Worm (Caenorhabditis elegans) whole organism, young adult: Measurements from ENCODE around the gene idpc-5.

ENCODE experiments used
- B0261.1 ChIP-seq: sonication (generic microtip); optimal IDR thresholded peaks from 2 replicates; lab custom pipeline; 2016; ENCODE audit warnings: mild to moderate bottlenecking, missing genetic modification characterization, moderate library complexity, missing compliant biosample characterization
- C17E4.6 ChIP-seq: fragments of 200-800 bp; sonication (Bioruptor generic); IDR thresholded peaks from 2 replicates; pipeline ENCODE4 v1.3.6; 2022; ENCODE audit warnings: missing genetic modification reagents, missing genetic modification characterization, missing compliant biosample characterization
- D2030.7 ChIP-seq: fragments of 200-800 bp; sonication (Bioruptor generic); IDR thresholded peaks from 2 replicates; pipeline ENCODE4 v1.3.6; 2022; ENCODE audit warnings: missing genetic modification reagents, missing genetic modification characterization, missing compliant biosample characterization
- F10E7.11 ChIP-seq: sonication (generic microtip); optimal IDR thresholded peaks from 2 replicates; lab custom pipeline; 2017; ENCODE audit warnings: mild to moderate bottlenecking, missing genetic modification characterization, moderate library complexity, missing compliant biosample characterization
- F22D6.2 ChIP-seq: sonication (generic microtip); optimal IDR thresholded peaks from 2 replicates; lab custom pipeline; 2016; ENCODE audit warnings: mild to moderate bottlenecking, missing genetic modification characterization, missing compliant biosample characterization
- F39B2.1 ChIP-seq: fragments of 200-800 bp; sonication (Bioruptor generic); IDR thresholded peaks from 2 replicates; pipeline ENCODE4 v1.3.6; 2022; ENCODE audit warnings: missing genetic modification reagents, missing genetic modification characterization, missing compliant biosample characterization
- F57C9.4 ChIP-seq: sonication (generic microtip); optimal IDR thresholded peaks from 2 replicates; lab custom pipeline; 2017; ENCODE audit warnings: mild to moderate bottlenecking, missing genetic modification characterization, missing compliant biosample characterization
- T07F8.4 ChIP-seq: sonication (generic microtip); optimal IDR thresholded peaks from 2 replicates; lab custom pipeline; 2016; ENCODE audit warnings: mild to moderate bottlenecking, missing genetic modification characterization, moderate library complexity, missing compliant biosample characterization
- Y79H2A.3 ChIP-seq: fragments of 200-800 bp; sonication (Bioruptor generic); conservative IDR thresholded peaks from 2 replicates; pipeline ENCODE4 v1.3.6; 2022; ENCODE audit warnings: missing genetic modification reagents, missing genetic modification characterization, missing compliant biosample characterization
- aptf-2 ChIP-seq: fragments of 200-800 bp; sonication (Bioruptor generic); conservative IDR thresholded peaks from 2 replicates; pipeline ENCODE4 v1.3.6; 2022; ENCODE audit warnings: missing genetic modification reagents, missing genetic modification characterization, missing compliant biosample characterization
- aptf-3 ChIP-seq: fragments of 200-800 bp; sonication (Bioruptor generic); IDR thresholded peaks from 2 replicates; pipeline ENCODE4 v1.3.6; 2022; ENCODE audit warnings: missing genetic modification characterization, missing compliant biosample characterization
- athp-1 ChIP-seq: sonication (generic microtip); optimal IDR thresholded peaks from 2 replicates; lab custom pipeline; 2017; ENCODE audit warnings: mild to moderate bottlenecking, missing genetic modification characterization, missing compliant biosample characterization
- bed-1 ChIP-seq: fragments of 200-800 bp; sonication (Bioruptor generic); IDR thresholded peaks from 2 replicates; pipeline ENCODE4 v1.3.6; 2022; ENCODE audit warnings: missing genetic modification reagents, missing genetic modification characterization, missing compliant biosample characterization
- bed-2 ChIP-seq: fragments of 200-800 bp; sonication (Bioruptor generic); IDR thresholded peaks from 2 replicates; pipeline ENCODE4 v1.3.6; 2022; ENCODE audit warnings: missing genetic modification reagents, missing genetic modification characterization, missing compliant biosample characterization
- ccch-3 ChIP-seq: fragments of 200-800 bp; sonication (Bioruptor generic); optimal IDR thresholded peaks from 2 replicates; lab custom pipeline; 2018; ENCODE audit warnings: mild to moderate bottlenecking, missing genetic modification characterization, missing compliant biosample characterization
- cebp-2 ChIP-seq: fragments of 200-800 bp; sonication (Bioruptor generic); IDR thresholded peaks from 2 replicates; pipeline ENCODE4 v1.3.6; 2022; ENCODE audit warnings: missing genetic modification characterization, missing compliant biosample characterization
- ceh-27 ChIP-seq: fragments of 200-800 bp; sonication (Bioruptor generic); optimal IDR thresholded peaks from 2 replicates; lab custom pipeline; 2018; ENCODE audit warnings: mild to moderate bottlenecking, missing genetic modification characterization, moderate library complexity, missing compliant biosample characterization
- ceh-40 ChIP-seq: fragments of 200-800 bp; sonication (Bioruptor generic); IDR thresholded peaks from 2 replicates; pipeline ENCODE4 v1.3.6; 2022; ENCODE audit warnings: missing genetic modification characterization, missing compliant biosample characterization
- die-1 ChIP-seq: sonication (generic microtip); optimal IDR thresholded peaks from 2 replicates; lab custom pipeline; 2016; ENCODE audit warnings: missing genotype, mild to moderate bottlenecking, missing genetic modification characterization, missing compliant biosample characterization
- egl-18 ChIP-seq: fragments of 200-800 bp; sonication (Bioruptor generic); IDR thresholded peaks from 2 replicates; pipeline ENCODE4 v1.3.6; 2022; ENCODE audit warnings: missing genetic modification reagents, missing genetic modification characterization, missing compliant biosample characterization
- egl-44 ChIP-seq: fragments of 200-800 bp; sonication (Bioruptor generic); IDR thresholded peaks from 2 replicates; pipeline ENCODE4 v1.3.6; 2022; ENCODE audit warnings: missing genetic modification reagents, missing genetic modification characterization, missing compliant biosample characterization
- egrh-3 ChIP-seq: fragments of 200-800 bp; sonication (Bioruptor generic); IDR thresholded peaks from 2 replicates; pipeline ENCODE4 v1.3.6; 2022; ENCODE audit warnings: missing genetic modification reagents, missing genetic modification characterization, missing compliant biosample characterization
- gei-17 ChIP-seq: fragments of 200-800 bp; sonication (Bioruptor generic); optimal IDR thresholded peaks from 2 replicates; lab custom pipeline; 2018; ENCODE audit warnings: mild to moderate bottlenecking, missing genetic modification characterization, missing compliant biosample characterization
- him-1 ChIP-seq: sonication (generic microtip); optimal IDR thresholded peaks from 2 replicates; lab custom pipeline; 2016; ENCODE audit warnings: missing genotype, missing genetic modification reagents, missing genetic modification characterization, missing compliant biosample characterization
- hlh-26 ChIP-seq: fragments of 200-800 bp; sonication (Bioruptor generic); conservative IDR thresholded peaks from 2 replicates; pipeline ENCODE4 v1.3.6; 2022; ENCODE audit warnings: missing genetic modification reagents, missing genetic modification characterization, missing compliant biosample characterization
- hrde-1 ChIP-seq: sonication (generic microtip); optimal IDR thresholded peaks from 2 replicates; lab custom pipeline; 2016; ENCODE audit warnings: missing genetic modification characterization, mild to moderate bottlenecking, missing compliant biosample characterization, moderate library complexity, missing genotype, missing genetic modification reagents, borderline replicate concordance
- let-607 ChIP-seq, 2 experiments: fragments of 200-800 bp in 1 of 2; sonication (Bioruptor generic) in 1 of 2; sonication (generic microtip) in 1 of 2; optimal IDR thresholded peaks; 2 replicates each; lab custom pipeline; 2016 to 2018; ENCODE audit warnings: mild to moderate bottlenecking in 2 of 2, missing compliant biosample characterization in 2 of 2, missing genetic modification characterization in 2 of 2, moderate library complexity in 2 of 2, missing genotype in 1 of 2
- lir-1 ChIP-seq: fragments of 200-800 bp; sonication (Bioruptor generic); conservative IDR thresholded peaks from 2 replicates; pipeline ENCODE4 v1.3.6; 2022; ENCODE audit warnings: missing genetic modification reagents, missing genetic modification characterization, missing compliant biosample characterization
- lsl-1 ChIP-seq: fragments of 200-800 bp; sonication (Bioruptor generic); optimal IDR thresholded peaks from 2 replicates; lab custom pipeline; 2018; ENCODE audit warnings: mild to moderate bottlenecking, missing genetic modification characterization, moderate library complexity, missing compliant biosample characterization
- lsy-27 ChIP-seq: sonication (generic microtip); optimal IDR thresholded peaks from 2 replicates; lab custom pipeline; 2017; ENCODE audit warnings: missing genetic modification characterization, mild to moderate bottlenecking, missing compliant biosample characterization, antibody characterized with exemption, missing genotype, borderline replicate concordance; ENCODE audit not compliant: insufficient read depth
- mes-4 ChIP-seq: sonication (generic microtip); optimal IDR thresholded peaks from 2 replicates; lab custom pipeline; 2016; ENCODE audit warnings: missing genotype, missing genetic modification characterization, missing compliant biosample characterization
- mxl-1 ChIP-seq: sonication (generic microtip); optimal IDR thresholded peaks from 2 replicates; lab custom pipeline; 2016; ENCODE audit warnings: missing genetic modification characterization, missing compliant biosample characterization
- nfyb-1 ChIP-seq: fragments of 200-800 bp; sonication (Bioruptor generic); IDR thresholded peaks from 2 replicates; pipeline ENCODE4 v1.3.6; 2022; ENCODE audit warnings: missing genetic modification reagents, missing genetic modification characterization, missing compliant biosample characterization
- rcor-1 ChIP-seq: fragments of 200-800 bp; sonication (Bioruptor generic); IDR thresholded peaks from 2 replicates; pipeline ENCODE4 v1.3.6; 2022; ENCODE audit warnings: missing genetic modification reagents, missing genetic modification characterization, missing compliant biosample characterization
- snpc-1.3 ChIP-seq: sonication (generic microtip); optimal IDR thresholded peaks from 2 replicates; lab custom pipeline; 2017; ENCODE audit warnings: missing genetic modification characterization, mild to moderate bottlenecking, missing compliant biosample characterization, antibody characterized with exemption, moderate library complexity, missing genotype, missing genetic modification reagents; ENCODE audit not compliant: insufficient read depth
- somi-1 ChIP-seq: fragments of 200-800 bp; sonication (Bioruptor generic); optimal IDR thresholded peaks from 2 replicates; lab custom pipeline; 2018; ENCODE audit warnings: mild to moderate bottlenecking, missing genetic modification characterization, missing compliant biosample characterization
- sptf-2 ChIP-seq: fragments of 200-800 bp; sonication (Bioruptor generic); optimal IDR thresholded peaks from 2 replicates; lab custom pipeline; 2018; ENCODE audit warnings: mild to moderate bottlenecking, missing genetic modification characterization, missing compliant biosample characterization
- tbp1 ChIP-seq: fragments of 200-800 bp; sonication (Bioruptor generic); optimal IDR thresholded peaks from 2 replicates; lab custom pipeline; 2018; ENCODE audit warnings: mild to moderate bottlenecking, missing genetic modification characterization, missing compliant biosample characterization
- ztf-22 ChIP-seq: fragments of 200-800 bp; sonication (Bioruptor generic); optimal IDR thresholded peaks from 2 replicates; lab custom pipeline; 2018; ENCODE audit warnings: mild to moderate bottlenecking, missing genetic modification characterization, moderate library complexity, missing compliant biosample characterization
- ztf-25 ChIP-seq: fragments of 200-800 bp; sonication (Bioruptor generic); IDR thresholded peaks from 2 replicates; pipeline ENCODE4 v1.3.6; 2022; ENCODE audit warnings: missing genetic modification reagents, missing genetic modification characterization, missing compliant biosample characterization

Gene idpc-5

DNA sequence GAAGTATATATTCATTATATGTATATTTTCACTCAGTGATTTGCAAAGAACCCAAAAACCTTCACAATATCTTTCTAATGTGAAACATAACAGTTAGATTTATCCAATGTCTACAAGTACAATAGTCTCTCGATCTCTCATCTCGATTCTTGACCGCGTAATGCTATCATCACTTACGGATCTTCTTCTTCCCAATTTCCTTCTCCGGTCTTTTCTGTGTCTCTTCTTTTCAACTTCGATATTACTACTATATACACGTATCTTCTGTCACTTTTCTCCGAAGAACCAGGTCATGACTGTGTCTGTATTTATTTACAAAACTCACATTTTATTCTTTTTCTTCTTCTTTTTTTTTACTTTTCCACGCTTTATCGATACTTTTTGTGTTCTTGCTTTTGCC lies 34.2 kb downstream of the idpc-5 start:
- TF ChIP-seq T07F8.4 (tag; lab: Kevin White, UChicago) (no peak), egl-44 (GFP tag; lab: Robert Waterston, UW) (no peak), gei-17 (GFP tag; lab: Kevin White, UChicago) (no peak), aptf-2 (no peak), let-607 (tag; optimal IDR thresholded peaks at IDR 0.05; lab: Kevin White, UChicago) (no peak), F39B2.1 (no peak), athp-1 (tag; lab: Kevin White, UChicago) (no peak), sptf-2 (GFP tag; lab: Kevin White, UChicago) (no peak), cebp-2 (no peak), nfyb-1 (GFP tag; lab: Robert Waterston, UW) (no peak), C17E4.6 (GFP tag; lab: Robert Waterston, UW) (no peak), egl-18 (GFP tag; lab: Robert Waterston, UW) (no peak), die-1 (tag; lab: Kevin White, UChicago) (no peak), aptf-3 (GFP tag; lab: Robert Waterston, UW) (no peak), rcor-1 (no peak)
- TF ChIP-seq, all 124 proteins: peak for 0

DNA sequence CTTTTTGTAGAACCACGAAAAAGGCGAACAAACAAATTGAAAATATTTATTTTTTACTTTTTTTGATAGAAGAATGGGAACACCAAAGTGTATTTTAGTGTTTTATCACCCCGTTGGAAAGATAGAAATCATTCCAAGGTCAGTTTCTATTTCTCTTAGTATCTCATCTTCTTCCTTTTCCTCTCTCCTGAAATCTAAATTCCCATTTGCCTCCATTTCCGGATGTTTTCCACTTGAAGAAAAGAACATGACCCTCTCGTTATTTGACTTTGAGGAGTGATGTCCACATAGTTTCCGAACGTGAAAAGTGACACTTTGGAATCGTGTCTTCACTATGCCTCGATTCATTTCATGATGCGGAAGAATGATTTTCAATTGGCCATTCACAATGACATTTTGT lies 35.1 kb downstream of the idpc-5 start:
- TF ChIP-seq sptf-2 (GFP tag; lab: Kevin White, UChicago), result no peak
- TF ChIP-seq gei-17 (GFP tag; lab: Kevin White, UChicago), result no peak
- no peak for TF ChIP-seq D2030.7 (GFP tag; lab: Robert Waterston, UW)
- TF ChIP-seq hrde-1 (tag; lab: Kevin White, UChicago), result no peak
- no peak for TF ChIP-seq F10E7.11 (tag; lab: Kevin White, UChicago)
- no peak for TF ChIP-seq lir-1 (GFP tag; lab: Robert Waterston, UW)
- TF ChIP-seq ceh-40, result no peak
- TF ChIP-seq ztf-25, result no peak
- TF ChIP-seq egrh-3, result no peak
- TF ChIP-seq ceh-27 (GFP tag; lab: Kevin White, UChicago), result no peak
- TF ChIP-seq bed-1 (GFP tag; lab: Robert Waterston, UW), result no peak
- TF ChIP-seq nfyb-1 (GFP tag; lab: Robert Waterston, UW), result no peak
- TF ChIP-seq lsy-27, result no peak
- no peak for TF ChIP-seq snpc-1.3 (tag; lab: Kevin White, UChicago)
- no peak for TF ChIP-seq somi-1 (GFP tag; lab: Kevin White, UChicago)
- no peak for TF ChIP-seq bed-2 (GFP tag; lab: Robert Waterston, UW)
- no peak for TF ChIP-seq mxl-1 (tag; lab: Kevin White, UChicago)
- no peak for TF ChIP-seq ccch-3

DNA sequence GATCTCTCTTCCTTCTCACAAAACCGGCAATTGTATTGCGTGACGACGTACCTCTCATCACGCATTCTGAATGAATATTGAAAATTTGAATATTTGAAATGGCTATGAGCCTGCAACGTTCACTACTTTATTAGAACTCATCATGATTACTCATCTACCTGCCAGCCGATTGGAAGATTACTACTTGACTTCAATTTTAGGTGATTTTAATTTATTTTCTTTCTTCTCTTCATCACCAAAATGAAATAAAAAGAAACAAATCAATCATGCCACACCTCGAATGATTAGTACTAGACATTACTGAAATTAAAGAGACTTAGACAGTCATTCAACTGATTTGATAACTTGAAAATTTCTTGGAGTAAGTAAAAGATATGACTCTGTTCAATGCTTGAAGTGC lies 38.5 kb downstream of the idpc-5 start:
- TF ChIP-seq F22D6.2 (tag; lab: Kevin White, UChicago), result no peak
- no peak for TF ChIP-seq tbp1
- no peak for TF ChIP-seq hlh-26
- TF ChIP-seq Y79H2A.3 (GFP tag; lab: Robert Waterston, UW), result no peak
- TF ChIP-seq ztf-22, result no peak
- no peak for TF ChIP-seq egl-44 (GFP tag; lab: Robert Waterston, UW)
- TF ChIP-seq F57C9.4 (tag; lab: Kevin White, UChicago), result no peak
- no peak for TF ChIP-seq B0261.1 (tag; lab: Kevin White, UChicago)
- no peak for TF ChIP-seq mes-4
- no peak for TF ChIP-seq sptf-2 (GFP tag; lab: Kevin White, UChicago)
- TF ChIP-seq let-607 (tag; optimal IDR thresholded peaks at IDR 0.05; lab: Kevin White, UChicago), result no peak
- no peak for TF ChIP-seq him-1
- TF ChIP-seq lsl-1 (GFP tag; lab: Kevin White, UChicago), result no peak
